Worm (Caenorhabditis elegans) whole organism, L1 larva: Measurements from ENCODE around the gene npr-22.

ENCODE experiments used
- C04F5.9 ChIP-seq: sonication (generic microtip); optimal IDR thresholded peaks from 2 replicates; lab custom pipeline; 2016; ENCODE audit warnings: missing genetic modification characterization, missing compliant biosample characterization
- C16A3.4 ChIP-seq: fragments of 150-350 bp; optimal IDR thresholded peaks from 2 replicates; lab custom pipeline; 2014; ENCODE audit warnings: missing biosample characterization, missing genetic modification characterization
- aha-1 ChIP-seq: fragments of 150-350 bp; optimal IDR thresholded peaks from 2 replicates; lab custom pipeline; 2014; ENCODE audit warnings: missing biosample characterization, missing genetic modification characterization
- alr-1 ChIP-seq: fragments of 200-800 bp; sonication (Bioruptor generic); optimal IDR thresholded peaks from 2 replicates; lab custom pipeline; 2018; ENCODE audit warnings: borderline replicate concordance, mild to moderate bottlenecking, missing genetic modification characterization, missing compliant biosample characterization
- blmp-1 ChIP-seq: fragments of 150-350 bp; optimal IDR thresholded peaks from 2 replicates; lab custom pipeline; 2014; ENCODE audit warnings: missing biosample characterization, missing genetic modification characterization
- ceh-8 ChIP-seq: fragments of 200-800 bp; sonication (Bioruptor generic); optimal IDR thresholded peaks from 2 replicates; lab custom pipeline; 2018; ENCODE audit warnings: mild to moderate bottlenecking, missing genetic modification characterization, moderate library complexity, missing compliant biosample characterization
- ceh-88 ChIP-seq: fragments of 200-800 bp; sonication (Bioruptor generic); IDR thresholded peaks from 2 replicates; pipeline ENCODE4 v1.3.6; 2022; ENCODE audit warnings: missing genetic modification characterization, missing compliant biosample characterization
- ceh-90 ChIP-seq: sonication (generic microtip); optimal IDR thresholded peaks from 2 replicates; lab custom pipeline; 2016; ENCODE audit warnings: missing genetic modification characterization, missing compliant biosample characterization
- ces-1 ChIP-seq: fragments of 150-350 bp; optimal IDR thresholded peaks from 2 replicates; lab custom pipeline; 2014; ENCODE audit warnings: missing biosample characterization, missing genetic modification reagents, missing genetic modification characterization
- efl-1 ChIP-seq, 4 experiments: fragments of 150-350 bp; optimal IDR thresholded peaks in 3 of 4; peaks in 1 of 4; 1 replicate in 1 of 4; 2 replicates in 3 of 4; lab custom pipeline; 2014; ENCODE audit warnings: missing biosample characterization in 2 of 4, missing genetic modification characterization in 2 of 4, missing genetic modification reagents in 2 of 4
- elt-2 ChIP-seq: sonication (generic microtip); optimal IDR thresholded peaks from 2 replicates; lab custom pipeline; 2016; ENCODE audit warnings: missing genetic modification characterization, mild to moderate bottlenecking, inconsistent platforms, missing compliant biosample characterization, missing genetic modification reagents
- elt-3 ChIP-seq, 6 experiments: fragments of 150-350 bp in 1 of 6; sonication (generic microtip); optimal IDR thresholded peaks; 2 replicates each; lab custom pipeline; 2017 to 2018; ENCODE audit warnings: missing biosample characterization in 6 of 6, missing genetic modification characterization in 6 of 6, inconsistent platforms in 1 of 6
- ets-5 ChIP-seq: fragments of 200-800 bp; sonication (Bioruptor generic); IDR thresholded peaks from 2 replicates; pipeline ENCODE4 v1.3.6; 2022; ENCODE audit warnings: missing genetic modification characterization, missing compliant biosample characterization
- fkh-10 ChIP-seq: sonication (generic microtip); optimal IDR thresholded peaks from 2 replicates; lab custom pipeline; 2017; ENCODE audit warnings: missing biosample characterization, missing genetic modification reagents, missing genetic modification characterization
- fkh-4 ChIP-seq: sonication (generic microtip); optimal IDR thresholded peaks from 2 replicates; lab custom pipeline; 2016; ENCODE audit warnings: missing compliant biosample characterization, missing genetic modification characterization, borderline replicate concordance
- fkh-8 ChIP-seq: sonication (generic microtip); optimal IDR thresholded peaks from 2 replicates; lab custom pipeline; 2016; ENCODE audit warnings: mild to moderate bottlenecking, missing genetic modification characterization, missing compliant biosample characterization
- fos-1 ChIP-seq: fragments of 150-350 bp; optimal IDR thresholded peaks from 2 replicates; lab custom pipeline; 2014; ENCODE audit warnings: missing biosample characterization, missing genetic modification characterization
- hlh-4 ChIP-seq: sonication (generic microtip); optimal IDR thresholded peaks from 2 replicates; lab custom pipeline; 2016; ENCODE audit warnings: mild to moderate bottlenecking, missing genetic modification characterization, missing compliant biosample characterization
- isw-1 ChIP-seq: fragments of 200-800 bp; sonication (Bioruptor generic); IDR thresholded peaks from 2 replicates; pipeline ENCODE4 v1.3.6; 2022; ENCODE audit warnings: missing genetic modification characterization, missing compliant biosample characterization
- lin-13 ChIP-seq: fragments of 150-350 bp; optimal IDR thresholded peaks from 2 replicates; lab custom pipeline; 2014; ENCODE audit warnings: missing biosample characterization, missing genetic modification reagents, missing genetic modification characterization
- lin-14 ChIP-seq: fragments of 200-800 bp; sonication (Bioruptor generic); optimal IDR thresholded peaks from 2 replicates; lab custom pipeline; 2018; ENCODE audit warnings: mild to moderate bottlenecking, missing genetic modification characterization, moderate library complexity, missing compliant biosample characterization
- lin-35 ChIP-seq, 2 experiments: fragments of 150-350 bp; optimal IDR thresholded peaks; 2 replicates each; lab custom pipeline; 2014; ENCODE audit warnings: missing biosample characterization in 2 of 2, missing genetic modification characterization in 2 of 2, missing genetic modification reagents in 2 of 2
- lin-39 ChIP-seq: fragments of 150-350 bp; optimal IDR thresholded peaks from 2 replicates; lab custom pipeline; 2014; ENCODE audit warnings: missing biosample characterization, missing genetic modification reagents, missing genetic modification characterization
- lsy-2 ChIP-seq, 2 experiments: fragments of 150-350 bp; optimal IDR thresholded peaks; 2 replicates each; lab custom pipeline; 2014; ENCODE audit warnings: missing biosample characterization in 2 of 2, missing genetic modification characterization in 2 of 2
- mab-9 ChIP-seq: fragments of 200-800 bp; sonication (Bioruptor generic); IDR thresholded peaks from 2 replicates; pipeline ENCODE4 v1.3.6; 2022; ENCODE audit warnings: missing genetic modification reagents, missing genetic modification characterization, missing compliant biosample characterization
- mdl-1 ChIP-seq, 2 experiments: fragments of 150-350 bp; optimal IDR thresholded peaks; 2 replicates each; lab custom pipeline; 2014 to 2017; ENCODE audit warnings: missing biosample characterization in 2 of 2, missing genetic modification characterization in 2 of 2, inconsistent platforms in 1 of 2
- mef-2 ChIP-seq: fragments of 150-350 bp; optimal IDR thresholded peaks from 2 replicates; lab custom pipeline; 2014; ENCODE audit warnings: missing biosample characterization, missing genetic modification characterization
- mep-1 ChIP-seq: fragments of 150-350 bp; optimal IDR thresholded peaks from 2 replicates; lab custom pipeline; 2014; ENCODE audit warnings: missing biosample characterization, missing genetic modification characterization
- nhr-11 ChIP-seq: fragments of 150-350 bp; optimal IDR thresholded peaks from 2 replicates; lab custom pipeline; 2014; ENCODE audit warnings: missing biosample characterization, missing genetic modification characterization
- nhr-19 ChIP-seq: fragments of 200-800 bp; sonication (Bioruptor generic); conservative IDR thresholded peaks from 2 replicates; pipeline ENCODE4 v1.3.6; 2022; ENCODE audit warnings: missing genetic modification characterization, missing compliant biosample characterization
- nhr-20 ChIP-seq: sonication (generic microtip); optimal IDR thresholded peaks from 2 replicates; lab custom pipeline; 2016; ENCODE audit warnings: mild to moderate bottlenecking, missing genetic modification characterization, missing compliant biosample characterization
- nhr-237 ChIP-seq: fragments of 150-350 bp; optimal IDR thresholded peaks from 2 replicates; lab custom pipeline; 2014; ENCODE audit warnings: missing biosample characterization, missing genetic modification characterization
- nhr-28 ChIP-seq: fragments of 150-350 bp; optimal IDR thresholded peaks from 2 replicates; lab custom pipeline; 2014; ENCODE audit warnings: missing biosample characterization, missing genetic modification characterization
- nhr-47 ChIP-seq: sonication (generic microtip); optimal IDR thresholded peaks from 2 replicates; lab custom pipeline; 2016; ENCODE audit warnings: mild to moderate bottlenecking, missing genetic modification characterization, moderate library complexity, missing compliant biosample characterization
- nhr-71 ChIP-seq: sonication (generic microtip); optimal IDR thresholded peaks from 2 replicates; lab custom pipeline; 2016; ENCODE audit warnings: mild to moderate bottlenecking, missing genetic modification characterization, moderate library complexity, missing compliant biosample characterization
- nhr-76 ChIP-seq: sonication (generic microtip); optimal IDR thresholded peaks from 2 replicates; lab custom pipeline; 2017; ENCODE audit warnings: missing biosample characterization, missing genetic modification characterization
- nhr-85 ChIP-seq: sonication (generic microtip); peaks from one replicate; lab custom pipeline; 2016; ENCODE audit warnings: missing genetic modification characterization, inconsistent platforms, missing compliant biosample characterization
- pag-3 ChIP-seq: sonication (generic microtip); optimal IDR thresholded peaks from 2 replicates; lab custom pipeline; 2017; ENCODE audit warnings: missing genetic modification characterization, mild to moderate bottlenecking, missing compliant biosample characterization, antibody characterized with exemption, borderline replicate concordance; ENCODE audit not compliant: insufficient read depth
- pax-3 ChIP-seq: fragments of 200-800 bp; sonication (Bioruptor generic); optimal IDR thresholded peaks from 2 replicates; lab custom pipeline; 2018; ENCODE audit warnings: mild to moderate bottlenecking, missing genetic modification characterization, moderate library complexity, missing compliant biosample characterization
- rnt-1 ChIP-seq: sonication (generic microtip); optimal IDR thresholded peaks from 2 replicates; lab custom pipeline; 2016; ENCODE audit warnings: mild to moderate bottlenecking, missing genetic modification characterization, moderate library complexity, missing compliant biosample characterization
- skn-1 ChIP-seq: fragments of 150-350 bp; optimal IDR thresholded peaks from 2 replicates; lab custom pipeline; 2014; ENCODE audit warnings: missing biosample characterization, missing genetic modification characterization
- sox-4 ChIP-seq: sonication (generic microtip); optimal IDR thresholded peaks from 2 replicates; lab custom pipeline; 2016; ENCODE audit warnings: missing genetic modification characterization, missing compliant biosample characterization
- swsn-7 ChIP-seq: sonication (generic microtip); optimal IDR thresholded peaks from 2 replicates; lab custom pipeline; 2016; ENCODE audit warnings: missing genetic modification characterization, missing compliant biosample characterization
- tbx-2 ChIP-seq: sonication (generic microtip); optimal IDR thresholded peaks from 2 replicates; lab custom pipeline; 2016; ENCODE audit warnings: missing genetic modification characterization, missing compliant biosample characterization
- tlp-1 ChIP-seq: fragments of 150-350 bp; optimal IDR thresholded peaks from 2 replicates; lab custom pipeline; 2014; ENCODE audit warnings: missing biosample characterization, missing genetic modification characterization
- unc-130 ChIP-seq: fragments of 150-350 bp; optimal IDR thresholded peaks from 2 replicates; lab custom pipeline; 2017; ENCODE audit warnings: missing biosample characterization, missing genetic modification characterization, inconsistent platforms
- unc-30 ChIP-seq: sonication (generic microtip); optimal IDR thresholded peaks from 2 replicates; lab custom pipeline; 2017; ENCODE audit warnings: missing biosample characterization, missing genetic modification characterization
- unc-86 ChIP-seq: sonication (generic microtip); optimal IDR thresholded peaks from 2 replicates; lab custom pipeline; 2016; ENCODE audit warnings: missing genetic modification characterization, missing compliant biosample characterization
- unc-98 ChIP-seq: fragments of 200-800 bp; sonication (Bioruptor generic); IDR thresholded peaks from 2 replicates; pipeline ENCODE4 v1.3.6; 2022; ENCODE audit warnings: missing genetic modification characterization, missing compliant biosample characterization
- xbp-1 ChIP-seq: sonication (generic microtip); optimal IDR thresholded peaks from 2 replicates; lab custom pipeline; 2016; ENCODE audit warnings: missing genetic modification characterization, missing compliant biosample characterization
- zag-1 ChIP-seq: fragments of 150-350 bp; optimal IDR thresholded peaks from 2 replicates; lab custom pipeline; 2014; ENCODE audit warnings: missing biosample characterization, missing genetic modification characterization
- ztf-4 ChIP-seq: fragments of 150-350 bp; optimal IDR thresholded peaks from 2 replicates; lab custom pipeline; 2014; ENCODE audit warnings: missing biosample characterization, missing genetic modification characterization

Gene npr-22

ce11 chrIV:8587057-8587456 is 27.8 kb downstream of the npr-22 start (continued):
- TF ChIP-seq swsn-7 (peak; percentile 38), hlh-4 (tag; lab: Kevin White, UChicago) (no peak), nhr-237 (tag; lab: Kevin White, UChicago) (no peak), alr-1 (no peak), nhr-85 (tag; lab: Kevin White, UChicago) (peak; percentile 81), ztf-4 (tag; lab: Kevin White, UChicago) (peak; percentile 28), isw-1 (GFP tag; lab: Robert Waterston, UW) (no peak; the same call in 1 of the 2 replicates), mab-9 (GFP tag; lab: Robert Waterston, UW) (no peak), nhr-11 (tag; lab: Kevin White, UChicago) (no peak), efl-1 (optimal IDR thresholded peaks at IDR 0.05; lab: Kevin White, UChicago) (peak; percentile 55 to 59), efl-1 (GFP tag; optimal IDR thresholded peaks at IDR 0.05 in 1 of 2; lab: Kevin White, UChicago) (peak in 1 of 2 experiments; percentile 31), rnt-1 (tag; lab: Kevin White, UChicago) (peak; percentile 86), unc-130 (no peak), mep-1 (tag; lab: Kevin White, UChicago) (peak; percentile 5), pag-3 (tag; lab: Kevin White, UChicago) (no peak), blmp-1 (tag; lab: Kevin White, UChicago) (peak; percentile 34), nhr-47 (tag; lab: Kevin White, UChicago) (peak; percentile 14), xbp-1 (tag; lab: Kevin White, UChicago) (peak; percentile 38), ceh-90 (tag; lab: Kevin White, UChicago) (no peak), elt-3 (tag; optimal IDR thresholded peaks at IDR 0.05; lab: Kevin White, UChicago) (no peak), unc-30 (no peak), fos-1 (tag; lab: Kevin White, UChicago) (peak; percentile 4), lin-39 (peak; percentile 49), ets-5 (GFP tag; lab: Robert Waterston, UW) (no peak), nhr-71 (tag; lab: Kevin White, UChicago) (peak; percentile 72), tlp-1 (no peak), nhr-76 (tag; lab: Kevin White, UChicago) (no peak), ceh-88 (GFP tag; lab: Robert Waterston, UW) (no peak), C04F5.9 (no peak), lsy-2 (tag; optimal IDR thresholded peaks at IDR 0.05; lab: Kevin White, UChicago) (peak in 1 of 2 experiments; percentile 58), zag-1 (tag; lab: Kevin White, UChicago) (no peak), lin-14 (peak; percentile 89), fkh-4 (tag; lab: Kevin White, UChicago) (no peak), C16A3.4 (tag; lab: Kevin White, UChicago) (no peak), sox-4 (tag; lab: Kevin White, UChicago) (no peak), nhr-20 (tag; lab: Kevin White, UChicago) (peak; percentile 37), elt-2 (tag; lab: Kevin White, UChicago) (no peak), nhr-19 (GFP tag; lab: Robert Waterston, UW) (peak; percentile 47), skn-1 (tag; lab: Kevin White, UChicago) (no peak), unc-86 (peak; percentile 66), mdl-1 (tag; optimal IDR thresholded peaks at IDR 0.05; lab: Kevin White, UChicago) (no peak), ceh-8 (GFP tag; lab: Kevin White, UChicago) (peak; percentile 9)

- TF ChIP-seq ces-1 (GFP tag; lab: Kevin White, UChicago) (no peak), sox-4 (tag; lab: Kevin White, UChicago) (peak; percentile 73), fkh-8 (tag; lab: Kevin White, UChicago) (peak; percentile 53), skn-1 (tag; lab: Kevin White, UChicago) (no peak), pax-3 (tag; lab: Kevin White, UChicago) (peak; percentile 83), lsy-2 (tag; optimal IDR thresholded peaks at IDR 0.05; lab: Kevin White, UChicago) (peak in 1 of 2 experiments; percentile 7), unc-86 (peak; percentile 50), nhr-47 (tag; lab: Kevin White, UChicago) (peak; percentile 19), unc-98 (GFP tag; lab: Robert Waterston, UW) (no peak), aha-1 (tag; lab: Kevin White, UChicago) (no peak), xbp-1 (tag; lab: Kevin White, UChicago) (no peak), elt-2 (tag; lab: Kevin White, UChicago) (no peak), lin-13 (GFP tag; lab: Kevin White, UChicago) (peak; percentile 20), fkh-10 (GFP tag; lab: Kevin White, UChicago) (peak; percentile 9), fos-1 (tag; lab: Kevin White, UChicago) (no peak), nhr-28 (tag; lab: Kevin White, UChicago) (no peak), mep-1 (tag; lab: Kevin White, UChicago) (peak; percentile 4), fkh-4 (tag; lab: Kevin White, UChicago) (no peak), ztf-4 (tag; lab: Kevin White, UChicago) (peak; percentile 18), tbx-2 (tag; lab: Kevin White, UChicago) (no peak), mef-2 (tag; lab: Kevin White, UChicago) (peak; percentile 58), lin-14 (peak; percentile 25), lin-35 (GFP tag; optimal IDR thresholded peaks at IDR 0.05; lab: Kevin White, UChicago) (no peak)
Observed at ce11 chrIV:8587605-8588004, 28.4 kb downstream of the npr-22 start.
